Worm (Caenorhabditis elegans) whole organism, dauer: Measurements from ENCODE around the gene ins-13.
A peak's percentile ranks its signal among the peaks of the same experiment; 100 is the strongest.
"Not testable (repeated sequence)": the region's sequence is repeated elsewhere in the genome, so short reads cannot be mapped to it uniquely, and the experiment has no call there.

Experiments used
- unc-62 ChIP-seq: sonication (generic microtip); optimal IDR thresholded peaks from 2 replicates; lab custom pipeline; 2017; ENCODE audit warnings: missing biosample characterization, missing genetic modification reagents, missing genetic modification characterization

Gene ins-13

ce11 chrII:5565082-5565623 is 20.5 kb upstream of the ins-13 start:
- no peak for TF ChIP-seq unc-62 (GFP tag; lab: Kevin White, UChicago)

- TF ChIP-seq unc-62 (GFP tag; lab: Kevin White, UChicago) = no peak
Measured at ce11 chrII:5561392-5561791, 16.7 kb upstream of the ins-13 start, which contains the start of gene C17C3.3. TSS of gene C17C3.3 (plus strand) at chrII:5561737.

ce11 chrII:5557134-5557533 is 12.5 kb upstream of the ins-13 start:
- no peak for TF ChIP-seq unc-62 (GFP tag; lab: Kevin White, UChicago)

ce11 chrII:5556431-5556830 is 11.8 kb upstream of the ins-13 start, which contains the start of gene ins-11:
TSS of gene ins-11 (plus strand) at chrII:5556731.
- no peak for TF ChIP-seq unc-62 (GFP tag; lab: Kevin White, UChicago)

- TF ChIP-seq unc-62 (GFP tag; lab: Kevin White, UChicago) = no peak
Measured at ce11 chrII:5555522-5555921, 10.9 kb upstream of the ins-13 start.

ce11 chrII:5554788-5555187 is 10.1 kb upstream of the ins-13 start:
- TF ChIP-seq unc-62 (GFP tag; lab: Kevin White, UChicago) = no peak

ce11 chrII:5554317-5554716 is 9.7 kb upstream of the ins-13 start, which contains the start of gene ins-12:
TSS of gene ins-12 (plus strand) at chrII:5554617.
- TF ChIP-seq unc-62 (GFP tag; lab: Kevin White, UChicago) = no peak

- no peak for TF ChIP-seq unc-62 (GFP tag; lab: Kevin White, UChicago)
Measured at ce11 chrII:5553531-5553930, 8.9 kb upstream of the ins-13 start.

ce11 chrII:5551517-5551916 is 6.9 kb upstream of the ins-13 start, which contains the start of gene C17C3.5:
TSS of gene C17C3.5 (plus strand) at chrII:5551817.
- TF ChIP-seq unc-62 (GFP tag; lab: Kevin White, UChicago) = no peak

- no peak for TF ChIP-seq unc-62 (GFP tag; lab: Kevin White, UChicago)
Measured at ce11 chrII:5549746-5550145, 5.1 kb upstream of the ins-13 start, which contains the start of gene C17C3.6. TSS of gene C17C3.6 (plus strand) at chrII:5550046.

- TF ChIP-seq unc-62 (GFP tag; lab: Kevin White, UChicago) = no peak
Measured at ce11 chrII:5547442-5547894, 2.8 kb upstream of the ins-13 start, which contains the start of gene acdh-2. TSS of gene acdh-2 (minus strand) at chrII:5547492.

- TF ChIP-seq unc-62 (GFP tag; lab: Kevin White, UChicago) = no peak
Measured at ce11 chrII:5544145-5544515, 534 bp downstream of the ins-13 start.

- peak; percentile 12 for TF ChIP-seq unc-62 (GFP tag; lab: Kevin White, UChicago)
Measured at ce11 chrII:5543476-5544144, 1.1 kb downstream of the ins-13 start.

- no peak for TF ChIP-seq unc-62 (GFP tag; lab: Kevin White, UChicago)
Measured at ce11 chrII:5541685-5542084, 3.0 kb downstream of the ins-13 start, which contains the start of gene C17C3.24. TSS of gene C17C3.24 (minus strand) at chrII:5541785.

ce11 chrII:5540113-5540512 is 4.6 kb downstream of the ins-13 start, which contains the start of gene hlh-27:
TSS of gene hlh-27 (minus strand) at chrII:5540213.
- TF ChIP-seq unc-62 (GFP tag; lab: Kevin White, UChicago) = not testable (repeated sequence)

- TF ChIP-seq unc-62 (GFP tag; lab: Kevin White, UChicago) = no peak
Measured at ce11 chrII:5537524-5537923, 7.1 kb downstream of the ins-13 start, which contains the start of gene C17C3.11. TSS of gene C17C3.11 (plus strand) at chrII:5537824.
